Worm (Caenorhabditis elegans) whole organism, mixed stage, embryonic: ENCODE results near the gene brf-1.

ENCODE experiments used
- nhr-237 ChIP-seq: fragments of 150-350 bp; optimal IDR thresholded peaks from 2 replicates; lab custom pipeline; 2014; ENCODE audit warnings: missing biosample characterization, missing genetic modification characterization
- zip-8 ChIP-seq: fragments of 150-350 bp; optimal IDR thresholded peaks from 2 replicates; lab custom pipeline; 2014; ENCODE audit warnings: missing biosample characterization, missing genetic modification characterization

DNA sequence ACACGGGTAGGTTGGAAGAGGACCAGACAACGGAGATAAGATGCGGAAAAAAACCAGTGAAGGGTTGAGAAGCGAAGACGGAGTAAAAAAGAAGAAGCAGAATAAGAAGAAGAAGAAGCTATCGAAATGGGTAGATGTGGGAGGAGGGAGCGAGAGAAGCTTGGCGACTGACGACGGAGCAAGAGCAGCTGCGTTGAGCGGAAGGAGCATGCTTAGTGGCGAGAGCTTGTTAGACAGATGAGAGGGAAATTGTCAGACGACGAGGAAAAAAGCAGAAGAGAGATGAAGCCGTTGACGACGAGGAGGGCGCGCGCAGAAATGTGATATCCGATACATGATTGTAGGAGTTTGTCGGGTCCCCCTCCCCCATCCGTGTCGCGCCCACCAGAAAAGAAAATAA lies 21.3 kb downstream of the brf-1 start:
- TF ChIP-seq nhr-237 (tag; lab: Kevin White, UChicago): no peak
- no peak for TF ChIP-seq zip-8
